Fruit fly (Drosophila melanogaster) whole organism, embryonic: ENCODE data around the gene CG32812.

Experiments used
- CG12659 ChIP-seq: fragments of 200-800 bp; sonication (Bioruptor generic); optimal IDR thresholded peaks from 3 replicates; lab custom pipeline; 2017; ENCODE audit warnings: mild to moderate bottlenecking, missing biosample characterization, missing genetic modification reagents, missing genetic modification characterization
- CG1792 ChIP-seq: fragments of 200-800 bp; sonication (Bioruptor generic); optimal IDR thresholded peaks from 2 replicates; lab custom pipeline; 2016; ENCODE audit warnings: missing biosample characterization, missing genetic modification characterization
- Oli ChIP-seq: fragments of 200-800 bp; sonication (Bioruptor generic); optimal IDR thresholded peaks from 2 replicates; lab custom pipeline; 2018; ENCODE audit warnings: missing biosample characterization, mild to moderate bottlenecking, missing genetic modification characterization, moderate library complexity

- TF ChIP-seq Oli (tag; lab: Kevin White, UChicago), result no peak
- no peak for TF ChIP-seq CG1792 (GFP tag; lab: Kevin White, UChicago)
- TF ChIP-seq CG12659 (GFP tag; lab: Kevin White, UChicago), result no peak
These were observed 24.1 kb downstream of the CG32812 start for dm6 chrX:1311218-1311617.
